Fruit fly (Drosophila melanogaster): ENCODE results near the gene twr.

twr gene

DNA sequence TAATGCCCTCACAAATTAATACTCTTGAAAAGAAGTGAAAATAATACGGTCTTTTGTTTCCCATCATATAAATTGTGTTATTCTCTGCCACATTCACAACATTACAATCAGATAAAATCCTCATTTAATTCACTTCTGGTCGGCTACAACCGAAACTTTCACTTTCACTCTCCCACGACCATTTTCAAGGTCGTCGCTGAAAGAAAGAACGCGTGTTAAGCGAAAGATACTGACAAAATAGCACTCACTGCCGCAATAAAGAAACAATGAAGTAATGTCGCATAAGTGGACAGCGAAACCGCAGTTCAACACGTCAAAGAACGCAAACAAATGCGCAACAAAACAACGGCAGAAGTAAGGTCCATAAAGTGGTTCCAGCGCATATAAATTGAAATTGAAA lies 30.5 kb downstream of the twr start:
- no peak for TF ChIP-seq fd85E (GFP tag; optimal IDR thresholded peaks at IDR 0.05)
- TF ChIP-seq cyc (GFP tag; optimal IDR thresholded peaks at IDR 0.05), result no peak
- peak; percentile 66 for TF ChIP-seq Eip78C (GFP tag)
- TF ChIP-seq CG3919 (GFP tag; optimal IDR thresholded peaks at IDR 0.05), result no peak
- no peak for TF ChIP-seq CG32006 (GFP tag; optimal IDR thresholded peaks at IDR 0.05)
- TF ChIP-seq CG10669 (GFP tag; optimal IDR thresholded peaks at IDR 0.05), result no peak
- TF ChIP-seq CG8119 (GFP tag; IDR thresholded peaks at IDR 0.05), result no peak
- no peak for TF ChIP-seq pdm3 (GFP tag; optimal IDR thresholded peaks at IDR 0.05)
- no peak for TF ChIP-seq dac (GFP tag; optimal IDR thresholded peaks at IDR 0.05)
- no peak for TF ChIP-seq salr (GFP tag; optimal IDR thresholded peaks at IDR 0.05)
- TF ChIP-seq Blimp-1 (GFP tag; optimal IDR thresholded peaks at IDR 0.05), result peak; percentile 4
- TF ChIP-seq CG15336 (GFP tag; IDR thresholded peaks at IDR 0.05), result no peak
- no peak for TF ChIP-seq Eip93F (GFP tag; optimal IDR thresholded peaks at IDR 0.05)
- TF ChIP-seq fd59A (GFP tag; optimal IDR thresholded peaks at IDR 0.05), result no peak

DNA sequence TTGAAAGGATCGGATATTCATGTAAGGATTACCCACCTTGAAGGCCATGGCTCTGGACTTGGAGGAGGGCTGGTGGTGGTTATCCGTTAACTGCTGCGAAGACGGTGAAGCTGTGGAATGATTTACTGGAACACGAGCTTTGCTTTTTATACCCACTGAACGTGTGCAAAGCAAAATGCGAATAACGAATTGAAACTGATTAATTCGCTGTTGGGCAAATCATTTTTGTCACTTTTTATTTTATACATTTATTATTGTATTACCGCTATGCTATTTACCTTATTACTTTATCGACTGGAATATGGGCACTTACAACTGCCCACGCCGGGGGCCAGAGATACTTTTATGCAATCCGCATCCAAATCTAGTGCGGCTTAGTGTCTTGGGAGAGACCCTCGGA lies 32.5 kb downstream of the twr start, which contains the start of gene Ccp84Af:
Gene Ccp84Af (minus strand): TSS at position 101 of the 400 bp plus-strand sequence.
- TF ChIP-seq Sox14 (GFP tag; optimal IDR thresholded peaks at IDR 0.05), result no peak
- no peak for TF ChIP-seq esn (GFP tag; optimal IDR thresholded peaks at IDR 0.05)
- TF ChIP-seq CG11762 (GFP tag; optimal IDR thresholded peaks at IDR 0.05; ENCODE audit: insufficient read depth), result no peak
- no peak for TF ChIP-seq Hr39 (GFP tag; optimal IDR thresholded peaks at IDR 0.05)
- TF ChIP-seq Ets96B (tag; optimal IDR thresholded peaks at IDR 0.05), result no peak
- TF ChIP-seq CG15336 (GFP tag; IDR thresholded peaks at IDR 0.05), result no peak
- TF ChIP-seq CG34406 (GFP tag; optimal IDR thresholded peaks at IDR 0.05), result no peak
- no peak for TF ChIP-seq CG6854 (GFP tag; optimal IDR thresholded peaks at IDR 0.05)
- TF ChIP-seq achi (GFP tag; optimal IDR thresholded peaks at IDR 0.05), result no peak
- no peak for TF ChIP-seq CG8119 (GFP tag; IDR thresholded peaks at IDR 0.05)
- TF ChIP-seq CG31627 (GFP tag; optimal IDR thresholded peaks at IDR 0.05), result no peak
- no peak for TF ChIP-seq Lpt (GFP tag; optimal IDR thresholded peaks at IDR 0.05)
- no peak for TF ChIP-seq lz (GFP tag; optimal IDR thresholded peaks at IDR 0.05)
- TF ChIP-seq fd85E (GFP tag; optimal IDR thresholded peaks at IDR 0.05), result no peak
- TF ChIP-seq CG6808 (GFP tag; optimal IDR thresholded peaks at IDR 0.05), result no peak
- TF ChIP-seq Blimp-1 (GFP tag; optimal IDR thresholded peaks at IDR 0.05), result no peak
- TF ChIP-seq net (GFP tag; optimal IDR thresholded peaks at IDR 0.05), result no peak
- no peak for TF ChIP-seq Hr4 (GFP tag; optimal IDR thresholded peaks at IDR 0.05)
- no peak for TF ChIP-seq Eip75B (GFP tag; optimal IDR thresholded peaks at IDR 0.05)

DNA sequence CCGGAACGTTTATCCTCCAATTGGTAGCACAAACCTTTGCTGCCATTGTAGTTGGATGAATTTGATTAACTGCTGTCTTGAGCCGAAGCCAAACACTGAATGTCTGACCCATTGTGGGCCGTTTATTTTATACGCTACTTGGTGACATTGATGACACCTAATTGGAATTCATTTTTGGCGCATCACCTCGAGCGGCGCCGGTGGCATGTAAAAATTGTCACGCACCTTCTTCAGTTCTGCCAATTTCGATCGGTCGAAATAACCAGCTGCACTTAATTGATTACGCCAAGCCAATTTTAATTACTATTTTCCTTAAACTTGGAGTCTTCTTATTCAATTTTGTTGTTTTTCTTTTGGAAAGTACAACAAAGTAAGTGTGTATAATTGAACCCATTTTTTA lies 34.0 kb downstream of the twr start, which contains the start of gene Ccp84Ae:
Gene Ccp84Ae (minus strand): TSS at position 101 of the 400 bp plus-strand sequence.
- TF ChIP-seq CG3919 (GFP tag; optimal IDR thresholded peaks at IDR 0.05) (no peak), esn (GFP tag; optimal IDR thresholded peaks at IDR 0.05) (no peak), Ets21C (GFP tag; optimal IDR thresholded peaks at IDR 0.05) (no peak), CG1621 (tag; optimal IDR thresholded peaks at IDR 0.05) (no peak), CG7368 (GFP tag; optimal IDR thresholded peaks at IDR 0.05) (no peak), Eip93F (GFP tag; optimal IDR thresholded peaks at IDR 0.05) (no peak), CG16779 (tag; optimal IDR thresholded peaks at IDR 0.05) (no peak), ss (GFP tag; optimal IDR thresholded peaks at IDR 0.05) (no peak), eg (GFP tag; IDR thresholded peaks at IDR 0.05) (no peak), CG34406 (GFP tag; optimal IDR thresholded peaks at IDR 0.05) (no peak), Hr39 (GFP tag; optimal IDR thresholded peaks at IDR 0.05) (no peak), cyc (GFP tag; optimal IDR thresholded peaks at IDR 0.05) (no peak), dsx (GFP tag; optimal IDR thresholded peaks at IDR 0.05; ENCODE audit: poor library complexity, severe bottlenecking) (no peak), fd59A (GFP tag; optimal IDR thresholded peaks at IDR 0.05) (no peak), net (GFP tag; optimal IDR thresholded peaks at IDR 0.05) (no peak), CG4318 (GFP tag; optimal IDR thresholded peaks at IDR 0.05) (no peak), CG6163 (GFP tag; IDR thresholded peaks at IDR 0.05) (no peak), CG8119 (GFP tag; IDR thresholded peaks at IDR 0.05) (no peak)

Data from whole organism, prepupa.